Fruit fly (Drosophila melanogaster): ENCODE data around the gene CG13856.
A peak's percentile ranks its signal among the peaks of the same experiment; 100 is the strongest.

Gene CG13856

dm6 chr3R:22362218-22362907 lies 40.1 kb upstream of the CG13856 start, which contains the start of the genes JMJD6, CG7071 and Muted (continued):
- peak; percentile 79 for TF ChIP-seq CG16779 (GFP tag; IDR thresholded peaks at IDR 0.05)
- TF ChIP-seq D19A (tag; optimal IDR thresholded peaks at IDR 0.05): peak; percentile 70
- peak; percentile 66 for TF ChIP-seq gsb (GFP tag; IDR thresholded peaks at IDR 0.05)
- peak; percentile 87 for TF ChIP-seq CG1233 (GFP tag; optimal IDR thresholded peaks at IDR 0.05)
- peak; percentile 95 for TF ChIP-seq CG3847 (GFP tag; IDR thresholded peaks at IDR 0.05)
- peak; percentile 76 for TF ChIP-seq ERR (GFP tag; optimal IDR thresholded peaks at IDR 0.05)
- TF ChIP-seq Poxn (GFP tag; IDR thresholded peaks at IDR 0.05): peak; percentile 76
- TF ChIP-seq chm (GFP tag; IDR thresholded peaks at IDR 0.05): peak; percentile 80; the same call in 1 of the 2 replicates
- peak; percentile 84 for TF ChIP-seq CG10979 (tag; optimal IDR thresholded peaks at IDR 0.05)
- peak; percentile 86 for TF ChIP-seq CG10267 (tag; optimal IDR thresholded peaks at IDR 0.05)
- peak; percentile 80 for TF ChIP-seq scrt (GFP tag; optimal IDR thresholded peaks at IDR 0.05)
- TF ChIP-seq repo (GFP tag; optimal IDR thresholded peaks at IDR 0.05): peak; percentile 70
- TF ChIP-seq eyg (GFP tag; optimal IDR thresholded peaks at IDR 0.05): peak; percentile 81
- TF ChIP-seq BEAF-32 (GFP tag; optimal IDR thresholded peaks at IDR 0.05): peak; percentile 90
- no peak for TF ChIP-seq CG15479 (GFP tag; optimal IDR thresholded peaks at IDR 0.05)
- peak; percentile 59 for TF ChIP-seq kah (GFP tag; optimal IDR thresholded peaks at IDR 0.05)
- peak; percentile 79 for TF ChIP-seq Vsx1 (GFP tag; optimal IDR thresholded peaks at IDR 0.05)
- TF ChIP-seq CHES-1-like (GFP tag; optimal IDR thresholded peaks at IDR 0.05): peak; percentile 85
- TF ChIP-seq Ets97D (GFP tag; optimal IDR thresholded peaks at IDR 0.05): peak; percentile 87
- TF ChIP-seq fd3F (GFP tag; optimal IDR thresholded peaks at IDR 0.05): peak; percentile 90
- TF ChIP-seq CG8765 (GFP tag; IDR thresholded peaks at IDR 0.05): peak; percentile 90
- TF ChIP-seq en (GFP tag; optimal IDR thresholded peaks at IDR 0.05): peak; percentile 73
- TF ChIP-seq CG32772 (GFP tag; IDR thresholded peaks at IDR 0.05): peak; percentile 86
- TF ChIP-seq ro (GFP tag; IDR thresholded peaks at IDR 0.05): peak; percentile 81
- TF ChIP-seq dm (GFP tag; optimal IDR thresholded peaks at IDR 0.05): peak; percentile 84
- peak; percentile 98 for TF ChIP-seq Ets65A (GFP tag)
- TF ChIP-seq CG9817 (tag; optimal IDR thresholded peaks at IDR 0.05): peak; percentile 95
- peak; percentile 76 for TF ChIP-seq D19B (GFP tag; optimal IDR thresholded peaks at IDR 0.05)
- TF ChIP-seq pfk (GFP tag; optimal IDR thresholded peaks at IDR 0.05): peak; percentile 97
- TF ChIP-seq CG10321 (GFP tag; IDR thresholded peaks at IDR 0.05): peak; percentile 40; the same call in 1 of the 2 replicates
- TF ChIP-seq Ada2b (GFP tag; IDR thresholded peaks at IDR 0.05): peak; percentile 89
- TF ChIP-seq sr (GFP tag; IDR thresholded peaks at IDR 0.05): peak; percentile 55; the same call in 1 of the 3 replicates
- peak; percentile 89 for TF ChIP-seq caup (GFP tag; optimal IDR thresholded peaks at IDR 0.05; ENCODE audit: severe bottlenecking)
- TF ChIP-seq Antp (GFP tag; optimal IDR thresholded peaks at IDR 0.05): peak; percentile 73
- TF ChIP-seq Drgx (GFP tag; IDR thresholded peaks at IDR 0.05): peak; percentile 85
- TF ChIP-seq CG18619 (GFP tag; optimal IDR thresholded peaks at IDR 0.05): peak; percentile 83
- TF ChIP-seq CG15011 (GFP tag; optimal IDR thresholded peaks at IDR 0.05): peak; percentile 71
- peak; percentile 88 for TF ChIP-seq Oaz (GFP tag; IDR thresholded peaks at IDR 0.05)
- peak; percentile 88 for TF ChIP-seq CG15601 (tag; optimal IDR thresholded peaks at IDR 0.05)
- TF ChIP-seq Trl (optimal IDR thresholded peaks at IDR 0.05): peak in 1 of 2 experiments; percentile 20
- TF ChIP-seq Trl (GFP tag; optimal IDR thresholded peaks at IDR 0.05): peak; percentile 90
- no peak for TF ChIP-seq cg (GFP tag; optimal IDR thresholded peaks at IDR 0.05)
- TF ChIP-seq Ravus (GFP tag; IDR thresholded peaks at IDR 0.05): peak; percentile 53
- peak; percentile 66; the same call in 1 of the 2 replicates for TF ChIP-seq CG42726 (GFP tag; IDR thresholded peaks at IDR 0.05; ENCODE audit: partially characterized antibody)
- TF ChIP-seq Ssrp (tag; optimal IDR thresholded peaks at IDR 0.05): peak; percentile 88
- TF ChIP-seq PHDP (tag; optimal IDR thresholded peaks at IDR 0.05): peak; percentile 92
- peak; percentile 92 for TF ChIP-seq ken (GFP tag; IDR thresholded peaks at IDR 0.05)
- peak; percentile 98 for TF ChIP-seq CG2120 (GFP tag; optimal IDR thresholded peaks at IDR 0.05)
- peak; percentile 77 for TF ChIP-seq crc (GFP tag; optimal IDR thresholded peaks at IDR 0.05)
- peak; percentile 89 for TF ChIP-seq CG12942 (GFP tag; optimal IDR thresholded peaks at IDR 0.05)
